Fruit fly (Drosophila melanogaster): ENCODE measurements around the gene Rcc1.
A peak's percentile ranks its signal among the peaks of the same experiment; 100 is the strongest.

Gene Rcc1

DNA sequence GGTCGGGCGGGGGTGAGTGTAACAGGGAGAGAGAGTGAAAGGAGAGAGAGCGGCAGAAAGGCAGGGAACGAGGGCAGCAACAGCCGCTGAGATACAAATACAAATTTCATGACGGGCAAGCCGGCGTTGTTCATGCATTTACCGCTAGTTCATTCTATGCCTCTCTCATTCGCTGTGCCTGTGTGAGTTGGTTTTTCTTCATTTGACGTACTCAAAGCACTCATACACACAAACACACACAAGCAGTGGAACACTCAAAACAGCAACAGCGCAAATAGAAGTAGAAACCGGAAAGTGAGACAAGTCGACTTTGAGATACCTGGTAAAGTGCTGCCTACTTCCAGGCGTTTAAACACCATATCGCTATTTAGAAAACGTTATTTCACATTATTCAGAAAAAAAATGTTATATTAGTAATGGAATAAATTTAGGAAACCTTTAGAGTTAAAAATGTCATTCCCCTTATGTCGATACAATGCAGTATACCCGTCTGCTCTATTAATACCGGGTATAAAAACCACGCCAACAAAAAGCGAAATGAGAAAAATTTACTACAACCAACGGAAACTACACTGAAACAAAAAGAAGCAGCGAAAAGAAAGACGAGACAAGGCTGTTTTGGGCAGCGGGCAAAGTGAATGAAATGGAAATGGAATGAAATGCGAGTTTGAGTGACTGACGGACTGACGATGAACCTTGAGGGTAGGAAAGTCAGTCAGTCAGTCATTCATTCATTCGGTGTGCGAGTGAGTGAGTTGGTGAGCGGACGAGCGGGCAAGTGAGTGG, 43.7 kb upstream of the Rcc1 start (continued):
- TF ChIP-seq CHES-1-like (GFP tag; optimal IDR thresholded peaks at IDR 0.05), result peak; percentile 84
- TF ChIP-seq CG10654 (GFP tag; optimal IDR thresholded peaks at IDR 0.05), result peak; percentile 95
- peak; percentile 95 for TF ChIP-seq sob (GFP tag; IDR thresholded peaks at IDR 0.05)
- TF ChIP-seq CG4404 (GFP tag; IDR thresholded peaks at IDR 0.05), result peak; percentile 96
- peak; percentile 96 for TF ChIP-seq CG10366 (GFP tag; IDR thresholded peaks at IDR 0.05)
- peak; percentile 96 for TF ChIP-seq CG5245 (GFP tag; optimal IDR thresholded peaks at IDR 0.05)
- TF ChIP-seq Sin3A (optimal IDR thresholded peaks at IDR 0.05), result no peak
- TF ChIP-seq bab2 (GFP tag; optimal IDR thresholded peaks at IDR 0.05), result peak; percentile 96
- peak; percentile 77 for TF ChIP-seq odd (GFP tag; optimal IDR thresholded peaks at IDR 0.05)
- no peak for TF ChIP-seq CG14860 (GFP tag; IDR thresholded peaks at IDR 0.05; ENCODE audit: partially characterized antibody)
- TF ChIP-seq al (GFP tag; IDR thresholded peaks at IDR 0.05), result peak; percentile 64
- TF ChIP-seq wor (GFP tag; IDR thresholded peaks at IDR 0.05), result peak; percentile 96
- peak; percentile 95 for TF ChIP-seq CG18764 (GFP tag; optimal IDR thresholded peaks at IDR 0.05)
- TF ChIP-seq gsb-n (tag; optimal IDR thresholded peaks at IDR 0.05), result peak; percentile 98
- TF ChIP-seq abd-A (tag; optimal IDR thresholded peaks at IDR 0.05), result no peak
- TF ChIP-seq sisA (GFP tag; IDR thresholded peaks at IDR 0.05), result peak; percentile 98
- TF ChIP-seq MBD-R2 (GFP tag; IDR thresholded peaks at IDR 0.05), result peak; percentile 55; the same call in 1 of the 2 replicates
- no peak for TF ChIP-seq cas (GFP tag; IDR thresholded peaks at IDR 0.05)
- TF ChIP-seq CG18262 (tag; optimal IDR thresholded peaks at IDR 0.05), result peak; percentile 99
- TF ChIP-seq CG34224 (GFP tag; IDR thresholded peaks at IDR 0.05; ENCODE audit: partially characterized antibody), result peak; percentile 46; the same call in 1 of the 3 replicates
- TF ChIP-seq gro (GFP tag; optimal IDR thresholded peaks at IDR 0.05), result peak; percentile 54
- TF ChIP-seq CG11247 (GFP tag; IDR thresholded peaks at IDR 0.05), result peak; percentile 86
- peak; percentile 97 for TF ChIP-seq ranshi (GFP tag; IDR thresholded peaks at IDR 0.05)
- peak; percentile 84 for TF ChIP-seq bowl (GFP tag; IDR thresholded peaks at IDR 0.05)
- peak; percentile 86 for TF ChIP-seq CG10565 (GFP tag; optimal IDR thresholded peaks at IDR 0.05)
- TF ChIP-seq CG17186 (GFP tag; optimal IDR thresholded peaks at IDR 0.05), result peak; percentile 86
- TF ChIP-seq CG17612 (GFP tag; IDR thresholded peaks at IDR 0.05), result peak; percentile 90
- TF ChIP-seq CG34376 (GFP tag; optimal IDR thresholded peaks at IDR 0.05), result no peak
- peak in 1 of 2 experiments; percentile 96 for TF ChIP-seq Eip74EF (GFP tag; optimal IDR thresholded peaks at IDR 0.05)
- TF ChIP-seq ara (GFP tag; IDR thresholded peaks at IDR 0.05), result peak; percentile 98
- no peak for TF ChIP-seq mirr (GFP tag; optimal IDR thresholded peaks at IDR 0.05)
- TF ChIP-seq CG15073 (GFP tag; optimal IDR thresholded peaks at IDR 0.05), result peak; percentile 74
- peak; percentile 39 for TF ChIP-seq schlank (tag; optimal IDR thresholded peaks at IDR 0.05)
- peak; percentile 79 for TF ChIP-seq CG7372 (GFP tag; IDR thresholded peaks at IDR 0.05)
- TF ChIP-seq knrl (GFP tag; IDR thresholded peaks at IDR 0.05; ENCODE audit: partially characterized antibody), result peak; percentile 54; the same call in 1 of the 3 replicates
- peak; percentile 88 for TF ChIP-seq CG11456 (GFP tag; IDR thresholded peaks at IDR 0.05)
- peak; percentile 96 for TF ChIP-seq CG4424 (GFP tag; optimal IDR thresholded peaks at IDR 0.05)
- peak; percentile 78 for TF ChIP-seq CG6654 (GFP tag; optimal IDR thresholded peaks at IDR 0.05)
- TF ChIP-seq CG11560 (tag; IDR thresholded peaks at IDR 0.05), result peak; percentile 84
- TF ChIP-seq sr (GFP tag; IDR thresholded peaks at IDR 0.05), result peak; percentile 86
- TF ChIP-seq CG2875 (GFP tag; optimal IDR thresholded peaks at IDR 0.05), result peak; percentile 96
- peak; percentile 98 for TF ChIP-seq Ets65A (GFP tag)
- peak; percentile 86 for TF ChIP-seq fd102C (GFP tag; optimal IDR thresholded peaks at IDR 0.05)
- TF ChIP-seq mld (GFP tag; IDR thresholded peaks at IDR 0.05; ENCODE audit: partially characterized antibody), result no peak
- TF ChIP-seq dmrt99B (tag; optimal IDR thresholded peaks at IDR 0.05), result peak; percentile 96
- 0 out of 2 replicates have a peak, but pooled peaks have one; percentile 54 for TF ChIP-seq bbx (GFP tag; IDR thresholded peaks at IDR 0.05; ENCODE audit: partially characterized antibody)
- TF ChIP-seq caup (GFP tag; optimal IDR thresholded peaks at IDR 0.05; ENCODE audit: severe bottlenecking), result peak; percentile 80
- peak; percentile 96 for TF ChIP-seq esg (GFP tag; conservative IDR thresholded peaks at IDR 0.05)
- peak; percentile 5 for TF ChIP-seq CG4328 (GFP tag; optimal IDR thresholded peaks at IDR 0.05)

All from whole organism, embryonic.